Worm (Caenorhabditis elegans) whole organism, L4 larva: ENCODE measurements around the gene nhr-164.

Experiments
- lsy-2 ChIP-seq, 2 experiments: fragments of 150-350 bp in 1 of 2; sonication (generic microtip) in 1 of 2; optimal IDR thresholded peaks; 2 replicates each; lab custom pipeline; 2014 to 2017; ENCODE audit warnings: missing biosample characterization in 2 of 2, missing genetic modification characterization in 2 of 2
- nhr-42 ChIP-seq: fragments of 200-800 bp; sonication (Bioruptor generic); IDR thresholded peaks from 2 replicates; pipeline ENCODE4 v1.3.6; 2022; ENCODE audit warnings: missing genetic modification characterization, missing compliant biosample characterization

ce11 chrV:15238552-15238951 lies 3.0 kb upstream of the nhr-164 start, which contains the start of gene srw-12:
- no peak for TF ChIP-seq nhr-42 (GFP tag; lab: Robert Waterston, UW)
- TF ChIP-seq lsy-2 (tag; optimal IDR thresholded peaks at IDR 0.05; lab: Kevin White, UChicago): no peak
